Fruit fly (Drosophila melanogaster) whole organism, embryonic: ENCODE measurements around the gene Kaz-m1.

Experiments used
- ATbp ChIP-seq: fragments of 200-800 bp; sonication (Bioruptor generic); optimal IDR thresholded peaks from 2 replicates; lab custom pipeline; 2017; ENCODE audit warnings: missing biosample characterization, mild to moderate bottlenecking, missing genetic modification characterization, missing genetic modification reagents
- CG10462 ChIP-seq: fragments of 200-800 bp; sonication (Bioruptor generic); optimal IDR thresholded peaks from 2 replicates; lab custom pipeline; 2016; ENCODE audit warnings: missing biosample characterization, missing genetic modification characterization
- CG10543 ChIP-seq: fragments of 200-800 bp; sonication (Bioruptor generic); optimal IDR thresholded peaks from 3 replicates; lab custom pipeline; 2017; ENCODE audit warnings: missing biosample characterization, mild to moderate bottlenecking, missing genetic modification characterization, moderate library complexity
- CG14050 ChIP-seq: fragments of 200-800 bp; sonication (Bioruptor generic); IDR thresholded peaks from 3 replicates; pipeline ENCODE4 v1.3.6; 2022; ENCODE audit warnings: missing biosample characterization, missing genetic modification characterization
- CG17186 ChIP-seq: fragments of 200-800 bp; sonication (Bioruptor generic); optimal IDR thresholded peaks from 3 replicates; lab custom pipeline; 2017; ENCODE audit warnings: missing biosample characterization, missing genetic modification reagents, missing genetic modification characterization
- CG17359 ChIP-seq: fragments of 200-800 bp; sonication (Bioruptor generic); optimal IDR thresholded peaks from 3 replicates; lab custom pipeline; 2018; ENCODE audit warnings: missing biosample characterization, mild to moderate bottlenecking, missing genetic modification characterization, moderate library complexity
- CG17829 ChIP-seq: fragments of 200-800 bp; optimal IDR thresholded peaks from 2 replicates; lab custom pipeline; 2019; ENCODE audit warnings: missing biosample characterization, mild to moderate bottlenecking, missing genetic modification characterization, moderate library complexity
- CG31441 ChIP-seq: fragments of 200-800 bp; sonication (Bioruptor generic); IDR thresholded peaks from 2 replicates; pipeline ENCODE4 v1.3.6; 2022; ENCODE audit warnings: missing biosample characterization, missing genetic modification characterization
- CG32532 ChIP-seq: fragments of 200-800 bp; sonication (Bioruptor generic); IDR thresholded peaks from 2 replicates; pipeline ENCODE4 v1.3.6; 2022; ENCODE audit warnings: missing biosample characterization, missing genetic modification characterization
- CG32767 ChIP-seq: fragments of 200-800 bp; sonication (Bioruptor generic); IDR thresholded peaks from 2 replicates; pipeline ENCODE4 v1.3.6; 2022; ENCODE audit warnings: missing biosample characterization, missing genetic modification characterization
- CG42726 ChIP-seq: fragments of 200-800 bp; sonication (Bioruptor generic); IDR thresholded peaks from 2 replicates; pipeline ENCODE4 v1.3.6; 2022; ENCODE audit warnings: missing biosample characterization, missing genetic modification characterization; ENCODE audit not compliant: partially characterized antibody
- CG43689 ChIP-seq: fragments of 200-800 bp; sonication (Bioruptor generic); IDR thresholded peaks from 2 replicates; pipeline ENCODE4 v1.3.6; 2022; ENCODE audit warnings: missing biosample characterization, missing genetic modification characterization
- CG5245 ChIP-seq: fragments of 200-800 bp; sonication (Bioruptor generic); optimal IDR thresholded peaks from 3 replicates; lab custom pipeline; 2016; ENCODE audit warnings: missing biosample characterization, missing genetic modification characterization
- CG6854 ChIP-seq: fragments of 200-800 bp; sonication (Bioruptor generic); optimal IDR thresholded peaks from 3 replicates; lab custom pipeline; 2017; ENCODE audit warnings: missing biosample characterization, mild to moderate bottlenecking, missing genetic modification characterization
- CG7271 ChIP-seq: fragments of 200-800 bp; sonication (Bioruptor generic); optimal IDR thresholded peaks from 2 replicates; lab custom pipeline; 2018; ENCODE audit warnings: missing biosample characterization, mild to moderate bottlenecking, missing genetic modification characterization, moderate library complexity
- CG7839 ChIP-seq: fragments of 200-800 bp; sonication (Bioruptor generic); optimal IDR thresholded peaks from 3 replicates; lab custom pipeline; 2018; ENCODE audit warnings: missing biosample characterization, mild to moderate bottlenecking, missing genetic modification characterization, moderate library complexity
- CG8290 ChIP-seq, 3 experiments: fragments of 200-800 bp; sonication (Bioruptor generic); optimal IDR thresholded peaks; 2 replicates each; lab custom pipeline; 2016 to 2019; ENCODE audit warnings: missing biosample characterization in 3 of 3, missing genetic modification characterization in 3 of 3, mild to moderate bottlenecking in 2 of 3, moderate library complexity in 1 of 3
- Dbx ChIP-seq: fragments of 200-800 bp; sonication (Bioruptor generic); IDR thresholded peaks from 3 replicates; pipeline ENCODE4 v1.3.6; 2022; ENCODE audit warnings: missing biosample characterization, missing genetic modification characterization
- Dfd ChIP-seq, 2 experiments: fragments of >200 bp; optimal IDR thresholded peaks; 2 replicates each; lab custom pipeline; 2017; ENCODE audit warnings: missing biosample characterization in 2 of 2, missing genetic modification characterization in 2 of 2
- Dll ChIP-seq: fragments of 200-800 bp; sonication (Bioruptor generic); IDR thresholded peaks from 4 replicates; pipeline ENCODE4 v1.3.6; 2022; ENCODE audit warnings: missing biosample characterization, missing genetic modification characterization; ENCODE audit not compliant: partially characterized antibody
- Fer1 ChIP-seq: fragments of 200-800 bp; sonication (Bioruptor generic); optimal IDR thresholded peaks from 2 replicates; lab custom pipeline; 2017; ENCODE audit warnings: missing biosample characterization, mild to moderate bottlenecking, missing genetic modification characterization
- Fer2 ChIP-seq: fragments of 200-800 bp; sonication (Bioruptor generic); optimal IDR thresholded peaks from 2 replicates; lab custom pipeline; 2018; ENCODE audit warnings: missing biosample characterization, mild to moderate bottlenecking, missing genetic modification characterization, moderate library complexity
- Hmx ChIP-seq: fragments of 200-800 bp; sonication (Bioruptor generic); optimal IDR thresholded peaks from 2 replicates; lab custom pipeline; 2016; ENCODE audit warnings: missing biosample characterization, missing genetic modification characterization
- Jarid2 ChIP-seq: fragments of 200-800 bp; sonication (Bioruptor generic); optimal IDR thresholded peaks from 3 replicates; lab custom pipeline; 2017; ENCODE audit warnings: mild to moderate bottlenecking, missing biosample characterization, missing genetic modification reagents, missing genetic modification characterization
- Kr ChIP-seq: fragments of 200-800 bp; sonication (Bioruptor generic); optimal IDR thresholded peaks from 2 replicates; lab custom pipeline; 2017; ENCODE audit warnings: missing biosample characterization, mild to moderate bottlenecking, missing genetic modification characterization
- Nf-YC ChIP-seq: fragments of 200-800 bp; optimal IDR thresholded peaks from 3 replicates; lab custom pipeline; 2019; ENCODE audit warnings: missing biosample characterization, mild to moderate bottlenecking, missing genetic modification characterization, moderate library complexity
- PHDP ChIP-seq: fragments of 200-800 bp; sonication (Bioruptor generic); optimal IDR thresholded peaks from 3 replicates; lab custom pipeline; 2018; ENCODE audit warnings: missing biosample characterization, mild to moderate bottlenecking, missing genetic modification characterization, moderate library complexity
- Tbp ChIP-seq: fragments of >200 bp; optimal IDR thresholded peaks from 2 replicates; lab custom pipeline; 2018; ENCODE audit warnings: missing biosample characterization, missing genetic modification characterization
- abd-A ChIP-seq: fragments of 200-800 bp; sonication (Bioruptor generic); optimal IDR thresholded peaks from 3 replicates; lab custom pipeline; 2019; ENCODE audit warnings: missing biosample characterization, mild to moderate bottlenecking, missing genetic modification characterization, moderate library complexity
- bbx ChIP-seq: fragments of 200-800 bp; sonication (Bioruptor generic); IDR thresholded peaks from 2 replicates; pipeline ENCODE4 v1.3.6; 2022; ENCODE audit warnings: missing biosample characterization, missing genetic modification characterization; ENCODE audit not compliant: partially characterized antibody
- br ChIP-seq: fragments of >200 bp; optimal IDR thresholded peaks from 2 replicates; lab custom pipeline; 2017
- chm ChIP-seq: fragments of 200-800 bp; sonication (Bioruptor generic); IDR thresholded peaks from 2 replicates; pipeline ENCODE4 v1.3.6; 2022; ENCODE audit warnings: missing biosample characterization, missing genetic modification characterization
- ci ChIP-seq: fragments of 200-800 bp; sonication (Bioruptor generic); IDR thresholded peaks from 3 replicates; pipeline ENCODE4 v1.3.6; 2022; ENCODE audit warnings: missing biosample characterization, missing genetic modification characterization
- gce ChIP-seq: fragments of 200-800 bp; sonication (Bioruptor generic); IDR thresholded peaks from 3 replicates; pipeline ENCODE4 v1.3.6; 2022; ENCODE audit warnings: missing biosample characterization, missing genetic modification characterization
- gfzf ChIP-seq: fragments of 200-800 bp; sonication (Bioruptor generic); optimal IDR thresholded peaks from 2 replicates; lab custom pipeline; 2016; ENCODE audit warnings: missing biosample characterization, mild to moderate bottlenecking, missing genetic modification characterization, moderate library complexity
- insv ChIP-seq, 2 experiments: fragments of 200-800 bp; sonication (Bioruptor generic); optimal IDR thresholded peaks; 3 replicates each; lab custom pipeline; 2016 to 2018; ENCODE audit warnings: missing biosample characterization in 2 of 2, missing genetic modification characterization in 2 of 2
- inv ChIP-seq: fragments of 200-800 bp; sonication (Bioruptor generic); IDR thresholded peaks from 2 replicates; pipeline ENCODE4 v1.3.6; 2022; ENCODE audit warnings: missing biosample characterization, missing genetic modification characterization; ENCODE audit not compliant: partially characterized antibody
- mam ChIP-seq: fragments of 200-800 bp; sonication (Bioruptor generic); optimal IDR thresholded peaks from 3 replicates; lab custom pipeline; 2016; ENCODE audit warnings: missing biosample characterization, missing genetic modification characterization
- nerfin-1 ChIP-seq: fragments of 200-800 bp; sonication (Bioruptor generic); optimal IDR thresholded peaks from 3 replicates; lab custom pipeline; 2019; ENCODE audit warnings: missing biosample characterization, mild to moderate bottlenecking, missing genetic modification characterization, moderate library complexity
- oc ChIP-seq: fragments of 200-800 bp; sonication (Bioruptor generic); optimal IDR thresholded peaks from 2 replicates; lab custom pipeline; 2018; ENCODE audit warnings: missing biosample characterization, mild to moderate bottlenecking, missing genetic modification characterization, moderate library complexity
- otp ChIP-seq: fragments of 200-800 bp; sonication (Bioruptor generic); IDR thresholded peaks from 3 replicates; pipeline ENCODE4, ENCODE4 v1.3.6; 2022; ENCODE audit warnings: missing biosample characterization, missing genetic modification characterization
- ranshi ChIP-seq: fragments of 200-800 bp; sonication (Bioruptor generic); IDR thresholded peaks from 2 replicates; pipeline ENCODE4 v1.3.6; 2022; ENCODE audit warnings: missing biosample characterization, missing genetic modification characterization
- sd ChIP-seq: fragments of 200-800 bp; sonication (Bioruptor generic); optimal IDR thresholded peaks from 3 replicates; lab custom pipeline; 2018; ENCODE audit warnings: missing biosample characterization, mild to moderate bottlenecking, missing genetic modification characterization, moderate library complexity
- sens-2 ChIP-seq: fragments of 200-800 bp; sonication (Bioruptor generic); IDR thresholded peaks from 2 replicates; pipeline ENCODE4 v1.3.6; 2022; ENCODE audit warnings: missing biosample characterization, missing genetic modification characterization
- sna ChIP-seq: fragments of 200-800 bp; sonication (Bioruptor generic); IDR thresholded peaks from 2 replicates; pipeline ENCODE4 v1.3.6; 2022; ENCODE audit warnings: missing biosample characterization, missing genetic modification characterization; ENCODE audit not compliant: partially characterized antibody
- so ChIP-seq: fragments of 200-800 bp; sonication (Bioruptor generic); IDR thresholded peaks from 3 replicates; pipeline ENCODE4 v1.3.6; 2022; ENCODE audit warnings: missing biosample characterization, missing genetic modification characterization
- sug ChIP-seq: fragments of 200-800 bp; optimal IDR thresholded peaks from 2 replicates; lab custom pipeline; 2019; ENCODE audit warnings: missing biosample characterization, mild to moderate bottlenecking, missing genetic modification characterization, moderate library complexity

Kaz-m1 gene

DNA sequence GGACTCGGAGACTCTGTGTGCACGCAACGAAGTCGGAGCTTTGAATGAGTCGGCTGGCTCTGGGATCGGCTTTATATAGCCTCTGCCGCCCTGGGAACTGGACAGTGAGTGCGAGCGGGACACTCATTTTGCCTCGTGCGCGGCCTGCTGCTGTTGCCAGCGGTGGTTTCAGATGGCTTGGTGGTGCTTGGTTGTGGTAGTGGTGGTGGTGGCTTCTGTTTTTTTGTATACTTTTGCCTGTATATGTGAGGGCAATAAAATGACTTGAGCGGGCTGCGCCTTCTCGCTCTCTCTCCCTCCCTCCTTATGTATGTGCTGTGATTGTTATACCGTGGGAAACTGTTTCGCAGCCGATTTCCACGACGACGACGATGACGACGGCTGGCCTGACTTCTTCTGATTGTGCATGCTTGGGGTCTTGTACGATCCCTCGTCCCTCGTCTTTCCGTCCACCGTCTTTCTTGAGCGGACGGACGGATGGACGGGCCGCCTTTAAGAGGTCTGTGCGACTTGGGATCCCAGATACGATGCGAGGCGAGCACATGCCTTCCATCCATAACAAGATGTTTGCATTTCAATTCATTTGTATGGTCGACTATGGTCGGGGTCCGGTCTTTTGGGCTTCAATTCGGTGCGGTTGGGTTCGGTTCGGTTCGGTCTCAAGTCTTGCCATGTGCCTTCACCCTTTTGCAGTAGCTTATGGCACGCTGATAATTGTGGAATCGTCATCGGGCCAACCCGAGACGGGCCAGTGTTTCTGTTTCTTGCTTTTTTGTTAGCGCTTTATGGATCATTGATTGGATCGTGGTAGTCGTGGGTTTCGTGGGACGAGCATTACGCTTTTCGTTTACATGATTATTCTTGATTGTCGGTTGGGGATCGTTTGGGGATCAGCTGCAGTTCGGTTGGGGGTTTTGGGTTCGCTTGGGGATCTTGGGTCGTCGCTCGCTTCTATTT, 8.3 kb upstream of the Kaz-m1 start (continued):
- peak; percentile 88 for TF ChIP-seq Jarid2 (GFP tag; lab: Kevin White, UChicago)
- no peak; the same call in 1 of the 2 replicates for TF ChIP-seq CG32532 (GFP tag; lab: Robert Waterston, UW)
- peak; percentile 10 for TF ChIP-seq CG5245 (GFP tag; lab: Kevin White, UChicago)
- no peak for TF ChIP-seq CG7839 (tag; lab: Kevin White, UChicago)
- TF ChIP-seq PHDP (tag; lab: Kevin White, UChicago) = no peak
- TF ChIP-seq insv (GFP tag; optimal IDR thresholded peaks at IDR 0.05; lab: Kevin White, UChicago) = peak in 1 of 2 experiments; percentile 53
- no peak for TF ChIP-seq Dll (GFP tag; lab: Robert Waterston, UW)
- peak; percentile 85 for TF ChIP-seq Kr
- peak; percentile 42; the same call in 1 of the 2 replicates for TF ChIP-seq CG32767 (GFP tag; lab: Robert Waterston, UW)
- TF ChIP-seq CG43689 = no peak
- TF ChIP-seq Dbx (GFP tag; lab: Robert Waterston, UW) = no peak
- peak; percentile 19 for TF ChIP-seq CG8290 (GFP tag; optimal IDR thresholded peaks at IDR 0.05; lab: Kevin White, UChicago)
- TF ChIP-seq CG8290 (tag; optimal IDR thresholded peaks at IDR 0.05; lab: Kevin White, UChicago) = no peak
- no peak for TF ChIP-seq Hmx (GFP tag; lab: Kevin White, UChicago)
- TF ChIP-seq sens-2 (GFP tag; lab: Robert Waterston, UW) = peak; percentile 74; the same call in 1 of the 2 replicates
- TF ChIP-seq Nf-YC (tag; lab: Kevin White, UChicago) = peak; percentile 68
- TF ChIP-seq otp (GFP tag; lab: Robert Waterston, UW) = peak; percentile 56; the same call in 1 of the 3 replicates
- TF ChIP-seq mam (GFP tag; lab: Kevin White, UChicago) = peak; percentile 32
- TF ChIP-seq sug (tag; lab: Kevin White, UChicago) = peak; percentile 76
- peak; percentile 43 for TF ChIP-seq bbx (GFP tag; lab: Robert Waterston, UW)
- TF ChIP-seq CG6854 (GFP tag; lab: Kevin White, UChicago) = no peak
- peak; percentile 17 for TF ChIP-seq CG17359 (tag; lab: Kevin White, UChicago)
- no peak for TF ChIP-seq gfzf
- TF ChIP-seq so (GFP tag; lab: Robert Waterston, UW) = no peak
- TF ChIP-seq Dfd (GFP tag; optimal IDR thresholded peaks at IDR 0.05; lab: Kevin White, UChicago) = no peak
- peak; percentile 97 for TF ChIP-seq abd-A (tag; lab: Kevin White, UChicago)
- TF ChIP-seq inv (GFP tag; lab: Robert Waterston, UW) = 0 out of 2 replicates have a peak, but pooled peaks have one; percentile 15
- TF ChIP-seq CG10543 (GFP tag; lab: Kevin White, UChicago) = peak; percentile 97
- no peak for TF ChIP-seq chm (GFP tag; lab: Robert Waterston, UW)
- no peak for TF ChIP-seq br (lab: Kevin White, UChicago)
- TF ChIP-seq sna (GFP tag; lab: Robert Waterston, UW) = peak; percentile 45; the same call in 1 of the 2 replicates
- peak; percentile 86 for TF ChIP-seq oc (tag; lab: Kevin White, UChicago)
- no peak for TF ChIP-seq CG17186 (GFP tag; lab: Kevin White, UChicago)
- peak; percentile 61; the same call in 2 of the 3 replicates for TF ChIP-seq gce (GFP tag; lab: Robert Waterston, UW)
- TF ChIP-seq nerfin-1 = peak; percentile 59
- no peak for TF ChIP-seq ATbp
- TF ChIP-seq CG42726 (GFP tag; lab: Robert Waterston, UW) = peak; percentile 54; the same call in 1 of the 2 replicates
- TF ChIP-seq ranshi (GFP tag; lab: Robert Waterston, UW) = no peak
- TF ChIP-seq sd (tag; lab: Kevin White, UChicago) = peak; percentile 74
- peak; percentile 97 for TF ChIP-seq Tbp (GFP tag; lab: Kevin White, UChicago)
- no peak for TF ChIP-seq Fer1 (GFP tag; lab: Kevin White, UChicago)
- no peak for TF ChIP-seq Fer2 (tag; lab: Kevin White, UChicago)
- peak; percentile 57 for TF ChIP-seq CG17829 (tag; lab: Kevin White, UChicago)
- TF ChIP-seq ci (GFP tag; lab: Robert Waterston, UW) = peak; percentile 72; the same call in 2 of the 3 replicates
- no peak; the same call in 1 of the 2 replicates for TF ChIP-seq CG31441
- TF ChIP-seq CG14050 (GFP tag; lab: Robert Waterston, UW) = no peak
- TF ChIP-seq CG10462 (GFP tag; lab: Kevin White, UChicago) = no peak
- no peak for TF ChIP-seq CG7271 (tag; lab: Kevin White, UChicago)
